Fruit fly (Drosophila melanogaster): ENCODE results near the gene CG9967.

- TF ChIP-seq woc (GFP tag; optimal IDR thresholded peaks at IDR 0.05) (no peak), sage (GFP tag; optimal IDR thresholded peaks at IDR 0.05) (no peak)
These were observed 5.7 kb upstream of the CG9967 start for dm6 chr2L:2362808-2363394.

All from whole organism, wandering third instar larva.